Worm (Caenorhabditis elegans) whole organism, mixed stage, embryonic: ENCODE measurements around the gene csc-1.
A peak's percentile ranks its signal among the peaks of the same experiment; 100 is the strongest.

ENCODE experiments used
- M03D4.4 ChIP-seq: sonication (generic microtip); optimal IDR thresholded peaks from 2 replicates; lab custom pipeline; 2017; ENCODE audit warnings: mild to moderate bottlenecking, missing genetic modification characterization, missing compliant biosample characterization
- blmp-1 ChIP-seq: fragments of 150-350 bp; optimal IDR thresholded peaks from 2 replicates; lab custom pipeline; 2014; ENCODE audit warnings: missing biosample characterization, missing genetic modification characterization
- ceh-39 ChIP-seq: fragments of 150-350 bp; optimal IDR thresholded peaks from 2 replicates; lab custom pipeline; 2014; ENCODE audit warnings: missing biosample characterization, missing genetic modification characterization
- ceh-43 ChIP-seq: fragments of 200-800 bp; sonication (Bioruptor generic); optimal IDR thresholded peaks from 2 replicates; lab custom pipeline; 2018; ENCODE audit warnings: mild to moderate bottlenecking, missing genetic modification characterization, moderate library complexity, missing compliant biosample characterization
- ces-1 ChIP-seq: fragments of 150-350 bp; optimal IDR thresholded peaks from 2 replicates; lab custom pipeline; 2014; ENCODE audit warnings: missing biosample characterization, missing genetic modification reagents, missing genetic modification characterization
- drap-1 ChIP-seq: fragments of 200-800 bp; sonication (Bioruptor generic); optimal IDR thresholded peaks from 3 replicates; lab custom pipeline; 2018; ENCODE audit warnings: mild to moderate bottlenecking, missing genetic modification characterization, missing compliant biosample characterization
- elt-1 ChIP-seq: sonication (generic microtip); optimal IDR thresholded peaks from 2 replicates; lab custom pipeline; 2017; ENCODE audit warnings: missing genetic modification characterization, mild to moderate bottlenecking, missing compliant biosample characterization, antibody characterized with exemption, moderate library complexity, borderline replicate concordance; ENCODE audit not compliant: insufficient read depth
- elt-3 ChIP-seq: fragments of 150-350 bp; optimal IDR thresholded peaks from 2 replicates; lab custom pipeline; 2014; ENCODE audit warnings: missing biosample characterization, missing genetic modification characterization
- flh-1 ChIP-seq: fragments of 200-800 bp; sonication (Bioruptor generic); optimal IDR thresholded peaks from 2 replicates; lab custom pipeline; 2018; ENCODE audit warnings: mild to moderate bottlenecking, missing genetic modification characterization, moderate library complexity, missing compliant biosample characterization
- ham-2 ChIP-seq: fragments of 200-800 bp; sonication (Bioruptor generic); optimal IDR thresholded peaks from 2 replicates; lab custom pipeline; 2018; ENCODE audit warnings: mild to moderate bottlenecking, missing genetic modification characterization, missing compliant biosample characterization
- hlh-1 ChIP-seq: fragments of 150-350 bp; optimal IDR thresholded peaks from 2 replicates; lab custom pipeline; 2014; ENCODE audit warnings: missing biosample characterization, missing genetic modification reagents, missing genetic modification characterization
- lin-13 ChIP-seq: fragments of 150-350 bp; optimal IDR thresholded peaks from 2 replicates; lab custom pipeline; 2014; ENCODE audit warnings: missing biosample characterization, missing genetic modification characterization
- lsy-2 ChIP-seq: fragments of 150-350 bp; optimal IDR thresholded peaks from 2 replicates; lab custom pipeline; 2014; ENCODE audit warnings: missing biosample characterization, missing genetic modification characterization
- mab-5 ChIP-seq: fragments of 150-350 bp; optimal IDR thresholded peaks from 2 replicates; lab custom pipeline; 2014; ENCODE audit warnings: missing biosample characterization, missing genetic modification characterization
- mep-1 ChIP-seq: fragments of 150-350 bp; optimal IDR thresholded peaks from 2 replicates; lab custom pipeline; 2017; ENCODE audit warnings: missing biosample characterization, missing genetic modification reagents, missing genetic modification characterization, inconsistent platforms
- mls-2 ChIP-seq: sonication (generic microtip); optimal IDR thresholded peaks from 2 replicates; lab custom pipeline; 2016; ENCODE audit warnings: mild to moderate bottlenecking, missing genetic modification characterization, moderate library complexity, missing compliant biosample characterization
- nhr-12 ChIP-seq: fragments of 150-350 bp; optimal IDR thresholded peaks from 2 replicates; lab custom pipeline; 2014; ENCODE audit warnings: missing biosample characterization, missing genetic modification characterization
- nhr-237 ChIP-seq: fragments of 150-350 bp; optimal IDR thresholded peaks from 2 replicates; lab custom pipeline; 2014; ENCODE audit warnings: missing biosample characterization, missing genetic modification characterization
- nhr-28 ChIP-seq: fragments of 150-350 bp; optimal IDR thresholded peaks from 2 replicates; lab custom pipeline; 2014; ENCODE audit warnings: missing biosample characterization, missing genetic modification characterization
- pha-4 ChIP-seq: fragments of 150-350 bp; optimal IDR thresholded peaks from 2 replicates; lab custom pipeline; 2018; ENCODE audit warnings: missing biosample characterization, missing genetic modification reagents, missing genetic modification characterization
- sem-2 ChIP-seq: fragments of 200-800 bp; sonication (Bioruptor generic); optimal IDR thresholded peaks from 2 replicates; lab custom pipeline; 2018; ENCODE audit warnings: mild to moderate bottlenecking, missing genetic modification characterization, missing compliant biosample characterization
- snpc-4 ChIP-seq: fragments of 150-350 bp; optimal IDR thresholded peaks from 2 replicates; lab custom pipeline; 2014; ENCODE audit warnings: missing biosample characterization, missing genetic modification characterization
- sptf-1 ChIP-seq: sonication (generic microtip); optimal IDR thresholded peaks from 2 replicates; lab custom pipeline; 2017; ENCODE audit warnings: mild to moderate bottlenecking, missing genetic modification characterization, moderate library complexity, missing compliant biosample characterization
- tbx-8 ChIP-seq: fragments of 200-800 bp; sonication (Bioruptor generic); optimal IDR thresholded peaks from 2 replicates; lab custom pipeline; 2018; ENCODE audit warnings: mild to moderate bottlenecking, missing genetic modification characterization, moderate library complexity, missing compliant biosample characterization
- unc-39 ChIP-seq: fragments of 150-350 bp; optimal IDR thresholded peaks from 2 replicates; lab custom pipeline; 2014; ENCODE audit warnings: missing biosample characterization, missing genetic modification characterization
- unc-62 ChIP-seq: fragments of 150-350 bp; optimal IDR thresholded peaks from 2 replicates; lab custom pipeline; 2014; ENCODE audit warnings: missing biosample characterization, missing genetic modification reagents, missing genetic modification characterization
- zip-8 ChIP-seq: fragments of 150-350 bp; optimal IDR thresholded peaks from 2 replicates; lab custom pipeline; 2014; ENCODE audit warnings: missing biosample characterization, missing genetic modification characterization
- ztf-11 ChIP-seq: fragments of 150-350 bp; optimal IDR thresholded peaks from 2 replicates; lab custom pipeline; 2014; ENCODE audit warnings: missing biosample characterization, missing genetic modification characterization

Gene csc-1

DNA sequence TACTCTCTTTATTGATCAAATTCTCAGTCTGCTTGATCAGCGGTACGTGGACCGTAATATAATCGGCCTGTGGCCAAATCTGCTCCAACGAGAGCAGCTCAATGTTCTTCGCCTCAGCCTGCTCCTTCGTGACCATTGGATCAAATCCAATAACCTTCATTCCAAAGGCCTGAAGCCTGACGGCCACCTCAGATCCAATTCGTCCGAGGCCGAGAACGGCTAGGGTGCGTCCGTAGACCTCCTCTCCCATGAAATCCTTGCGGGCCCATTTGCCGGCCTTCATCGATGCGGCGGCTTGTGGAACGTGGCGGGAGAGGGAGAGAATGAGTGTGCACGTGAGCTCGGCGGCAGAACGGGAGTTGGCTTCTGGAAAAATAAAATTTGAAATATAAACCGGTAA is 40.7 kb downstream of the csc-1 start:
- TF ChIP-seq tbx-8 (GFP tag; lab: Kevin White, UChicago), result no peak
- no peak for TF ChIP-seq mep-1
- TF ChIP-seq lsy-2, result no peak
- TF ChIP-seq ceh-43 (GFP tag; lab: Kevin White, UChicago), result no peak
- TF ChIP-seq hlh-1 (tag; lab: Kevin White, UChicago), result no peak
- no peak for TF ChIP-seq drap-1 (GFP tag; lab: Kevin White, UChicago)
- no peak for TF ChIP-seq nhr-237 (tag; lab: Kevin White, UChicago)
- no peak for TF ChIP-seq sem-2 (GFP tag; lab: Kevin White, UChicago)
- TF ChIP-seq lin-13, result no peak
- no peak for TF ChIP-seq flh-1 (GFP tag; lab: Kevin White, UChicago)
- no peak for TF ChIP-seq zip-8 (tag; lab: Kevin White, UChicago)
- no peak for TF ChIP-seq sptf-1 (tag; lab: Kevin White, UChicago)
- no peak for TF ChIP-seq mab-5 (tag; lab: Kevin White, UChicago)
- TF ChIP-seq elt-3 (tag; lab: Kevin White, UChicago), result no peak
- TF ChIP-seq nhr-12 (tag; lab: Kevin White, UChicago), result no peak
- TF ChIP-seq M03D4.4 (tag; lab: Kevin White, UChicago), result no peak

ce11 chrII:13637941-13638489 is 41.3 kb downstream of the csc-1 start, which contains the start of gene phdh-1:
phdh-1 (minus strand) TSS chrII:13638480.
- TF ChIP-seq pha-4 (tag; lab: Kevin White, UChicago) (no peak), nhr-28 (tag; lab: Kevin White, UChicago) (no peak), ztf-11 (tag; lab: Kevin White, UChicago) (no peak), unc-62 (GFP tag; lab: Kevin White, UChicago) (no peak), drap-1 (GFP tag; lab: Kevin White, UChicago) (no peak), lin-13 (no peak), mep-1 (no peak), M03D4.4 (tag; lab: Kevin White, UChicago) (no peak), ham-2 (no peak), ceh-39 (tag; lab: Kevin White, UChicago) (no peak)

DNA sequence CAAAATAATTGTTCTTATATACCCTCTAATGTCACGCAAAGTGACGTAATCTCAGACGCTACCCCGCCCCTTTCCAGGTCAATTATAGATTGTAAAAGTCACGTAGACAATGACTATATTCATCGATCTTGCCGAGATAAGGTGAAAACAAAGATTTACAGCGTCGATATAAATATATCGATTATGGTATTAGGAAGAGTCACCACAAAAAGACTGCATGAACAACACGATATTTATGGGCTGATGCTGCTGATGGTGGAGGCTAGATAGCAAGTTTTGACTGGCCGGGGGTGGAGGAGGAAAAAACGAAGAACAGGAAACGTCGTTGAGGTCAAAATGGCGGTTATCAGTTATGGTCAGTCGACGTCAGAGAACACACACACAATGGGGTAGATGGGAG is 41.8 kb downstream of the csc-1 start:
- TF ChIP-seq snpc-4 (tag; lab: Kevin White, UChicago) (no peak), mls-2 (tag; lab: Kevin White, UChicago) (no peak), ceh-39 (tag; lab: Kevin White, UChicago) (peak; percentile 45), elt-1 (peak; percentile 96)

ce11 chrII:13640210-13640609 is 43.5 kb downstream of the csc-1 start:
- TF ChIP-seq tbx-8 (GFP tag; lab: Kevin White, UChicago) (no peak), M03D4.4 (tag; lab: Kevin White, UChicago) (no peak), ces-1 (peak; percentile 25), unc-62 (GFP tag; lab: Kevin White, UChicago) (peak; percentile 11), unc-39 (tag; lab: Kevin White, UChicago) (no peak)
- TF ChIP-seq, all 35 proteins: peak for 2

ce11 chrII:13641311-13641710 is 44.6 kb downstream of the csc-1 start, which contains the start of gene fbxa-167:
fbxa-167 (plus strand) TSS chrII:13641489.
- TF ChIP-seq hlh-1 (tag; lab: Kevin White, UChicago), result no peak
- no peak for TF ChIP-seq blmp-1
- no peak for TF ChIP-seq elt-1
- TF ChIP-seq mep-1, result peak; percentile 21
